Fruit fly (Drosophila melanogaster): ENCODE measurements around the gene CG10681.

DNA sequence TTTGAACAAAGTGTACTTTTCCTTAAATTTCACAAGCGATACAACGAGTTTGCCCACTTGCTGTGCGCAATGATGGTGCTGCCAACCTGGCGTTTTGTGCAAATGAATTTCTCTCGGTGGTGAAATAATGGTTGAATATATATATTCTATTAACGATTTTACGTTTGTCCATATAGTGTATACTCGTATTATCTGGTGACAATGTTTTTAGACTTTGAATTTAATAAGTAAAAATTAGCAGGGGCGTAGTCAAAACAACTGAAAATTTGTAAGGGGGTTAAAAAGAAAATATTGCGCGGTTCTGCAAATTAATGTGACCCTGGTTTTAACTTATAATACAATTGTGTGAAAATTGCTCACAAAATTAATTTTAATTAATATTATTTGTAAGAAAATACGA is 22.6 kb downstream of the CG10681 start, which contains the start of the genes ver and Gcn5:
- no peak for TF ChIP-seq CG8478 (optimal IDR thresholded peaks at IDR 0.05)
- no peak for TF ChIP-seq CTCF (optimal IDR thresholded peaks at IDR 0.05)
